Worm (Caenorhabditis elegans): ENCODE results near the gene mig-22.

- TF ChIP-seq mep-1 (tag; optimal IDR thresholded peaks at IDR 0.05): no peak
- no peak for TF ChIP-seq nhr-76 (tag; optimal IDR thresholded peaks at IDR 0.05)
- no peak for TF ChIP-seq snpc-4 (tag; optimal IDR thresholded peaks at IDR 0.05)
- TF ChIP-seq pha-4 (tag; optimal IDR thresholded peaks at IDR 0.05): no peak
- no peak for TF ChIP-seq ces-1 (GFP tag; optimal IDR thresholded peaks at IDR 0.05)
- no peak for TF ChIP-seq hlh-1 (tag; optimal IDR thresholded peaks at IDR 0.05)
- no peak for TF ChIP-seq tbx-8 (GFP tag; optimal IDR thresholded peaks at IDR 0.05)
Observed at ce11 chrIII:8767292-8767829, at the start of gene mig-22.

All from whole organism, mixed stage, embryonic.